Worm (Caenorhabditis elegans): Measurements from ENCODE around the gene T07E3.3.

DNA sequence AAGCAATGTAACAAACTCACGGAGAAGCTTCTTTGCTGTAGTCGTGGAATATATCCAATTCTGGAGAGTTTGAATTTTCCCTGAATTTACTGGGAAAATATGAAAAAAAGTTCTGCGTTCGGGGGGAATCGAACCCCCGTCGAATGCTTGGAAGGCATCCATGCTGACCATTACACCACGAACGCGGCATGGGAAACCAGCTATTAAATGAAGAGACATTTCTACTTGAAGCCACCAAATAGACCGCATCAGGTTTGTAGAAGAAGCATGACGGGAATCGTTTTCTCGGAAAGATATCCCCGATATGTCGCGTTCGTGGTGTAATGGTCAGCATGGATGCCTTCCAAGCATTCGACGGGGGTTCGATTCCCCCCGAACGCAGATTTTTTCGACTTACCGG is 15.2 kb upstream of the T07E3.3 start:
- TF ChIP-seq lsy-12 (tag; optimal IDR thresholded peaks at IDR 0.05) (peak; percentile 66), zag-1 (tag; optimal IDR thresholded peaks at IDR 0.05) (no peak), fkh-10 (GFP tag; optimal IDR thresholded peaks at IDR 0.05) (no peak), nhr-23 (tag; optimal IDR thresholded peaks at IDR 0.05) (peak; percentile 29)
